Worm (Caenorhabditis elegans): Measurements from ENCODE around the gene wbp-2.

DNA sequence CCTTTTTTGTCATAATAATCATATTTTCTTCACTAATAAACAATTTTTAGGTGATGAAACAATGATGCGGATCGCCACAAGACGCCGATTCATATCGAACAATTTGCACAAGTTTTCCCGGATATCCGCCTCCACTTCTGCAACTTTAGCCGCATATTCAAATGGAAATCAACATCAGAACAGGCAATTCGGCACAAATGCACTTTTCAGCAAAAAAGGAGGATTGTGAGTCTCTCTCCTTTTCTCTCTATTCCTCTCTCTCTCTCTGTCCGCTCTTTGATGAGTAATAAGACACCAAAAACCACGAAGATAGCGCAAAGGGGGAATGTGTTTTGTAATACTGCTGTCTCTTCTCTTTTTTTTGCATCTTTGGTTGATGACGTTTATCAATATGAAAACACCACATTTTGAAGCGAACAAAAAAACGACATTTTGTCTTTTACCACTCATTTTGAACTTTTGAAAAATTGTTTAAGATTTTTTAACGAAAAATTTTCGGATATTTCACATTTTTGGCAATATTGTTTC is 4.7 kb upstream of the wbp-2 start, which contains the start of gene eat-3:
- TF ChIP-seq fos-1 (tag; optimal IDR thresholded peaks at IDR 0.05) (peak; percentile 84), C34F6.9 (tag; optimal IDR thresholded peaks at IDR 0.05) (peak; percentile 46), lsy-2 (tag; optimal IDR thresholded peaks at IDR 0.05) (peak in 1 of 2 experiments; percentile 45), peb-1 (tag; optimal IDR thresholded peaks at IDR 0.05) (no peak), lin-39 (tag; optimal IDR thresholded peaks at IDR 0.05) (no peak)

All from whole organism, L2 larva.